Worm (Caenorhabditis elegans): Measurements from ENCODE around the gene rpl-26.

ce11 chrII:8583035-8583434 is 19.6 kb upstream of the rpl-26 start:
- TF ChIP-seq T22C8.4 (GFP tag; IDR thresholded peaks at IDR 0.05) (no peak), tab-1 (GFP tag; IDR thresholded peaks at IDR 0.05) (no peak), klf-2 (GFP tag; conservative IDR thresholded peaks at IDR 0.05) (no peak), ref-1 (GFP tag; conservative IDR thresholded peaks at IDR 0.05) (no peak), flt-1 (GFP tag; IDR thresholded peaks at IDR 0.05) (no peak), ztf-29 (GFP tag; IDR thresholded peaks at IDR 0.05) (no peak), med-1 (GFP tag; optimal IDR thresholded peaks at IDR 0.05; ENCODE audit: insufficient read depth) (no peak), cog-1 (tag; optimal IDR thresholded peaks at IDR 0.05) (no peak), ztf-23 (GFP tag; IDR thresholded peaks at IDR 0.05) (no peak)
